Fruit fly (Drosophila melanogaster) whole organism, embryonic: ENCODE results near the gene pr.

Source experiments
- Abd-B ChIP-seq: fragments of 200-800 bp; sonication (Bioruptor generic); optimal IDR thresholded peaks from 2 replicates; lab custom pipeline; 2018; ENCODE audit warnings: missing biosample characterization, mild to moderate bottlenecking, missing genetic modification characterization, moderate library complexity
- Atf3 ChIP-seq: fragments of 200-800 bp; sonication (Bioruptor generic); optimal IDR thresholded peaks from 3 replicates; lab custom pipeline; 2016; ENCODE audit warnings: missing biosample characterization, missing genetic modification characterization
- Blimp-1 ChIP-seq: fragments of 200-800 bp; sonication (Bioruptor generic); optimal IDR thresholded peaks from 3 replicates; lab custom pipeline; 2018; ENCODE audit warnings: missing biosample characterization, missing genetic modification characterization, mild to moderate bottlenecking, moderate library complexity, missing genetic modification reagents
- CG10147 ChIP-seq: fragments of 200-800 bp; sonication (Bioruptor generic); optimal IDR thresholded peaks from 2 replicates; lab custom pipeline; 2019; ENCODE audit warnings: missing biosample characterization, mild to moderate bottlenecking, missing genetic modification characterization, moderate library complexity
- CG10321 ChIP-seq: fragments of 200-800 bp; sonication (Bioruptor generic); IDR thresholded peaks from 2 replicates; pipeline ENCODE4 v1.3.6; 2022; ENCODE audit warnings: missing biosample characterization, missing genetic modification characterization
- CG10543 ChIP-seq: fragments of 200-800 bp; sonication (Bioruptor generic); optimal IDR thresholded peaks from 3 replicates; lab custom pipeline; 2017; ENCODE audit warnings: missing biosample characterization, mild to moderate bottlenecking, missing genetic modification characterization, moderate library complexity
- CG10979 ChIP-seq: fragments of 200-800 bp; sonication (Bioruptor generic); optimal IDR thresholded peaks from 2 replicates; lab custom pipeline; 2018; ENCODE audit warnings: missing biosample characterization, mild to moderate bottlenecking, missing genetic modification characterization, moderate library complexity
- CG1529 ChIP-seq: fragments of 200-800 bp; sonication (Bioruptor generic); optimal IDR thresholded peaks from 3 replicates; lab custom pipeline; 2018; ENCODE audit warnings: missing biosample characterization, missing genetic modification characterization
- CG16779 ChIP-seq: fragments of 200-800 bp; sonication (Bioruptor generic); IDR thresholded peaks from 2 replicates; pipeline ENCODE4 v1.3.6; 2022; ENCODE audit warnings: missing biosample characterization, missing genetic modification characterization
- CG31388 ChIP-seq: fragments of 200-800 bp; sonication (Bioruptor generic); optimal IDR thresholded peaks from 2 replicates; lab custom pipeline; 2016; ENCODE audit warnings: missing biosample characterization, missing genetic modification characterization
- CG33213 ChIP-seq: fragments of 200-800 bp; sonication (Bioruptor generic); optimal IDR thresholded peaks from 3 replicates; lab custom pipeline; 2016; ENCODE audit warnings: missing biosample characterization, missing genetic modification characterization
- CG4282 ChIP-seq: fragments of 200-800 bp; sonication (Bioruptor generic); optimal IDR thresholded peaks from 2 replicates; lab custom pipeline; 2016; ENCODE audit warnings: missing biosample characterization, missing genetic modification characterization
- CG4820 ChIP-seq: fragments of 200-800 bp; sonication (Bioruptor generic); optimal IDR thresholded peaks from 3 replicates; lab custom pipeline; 2016; ENCODE audit warnings: missing biosample characterization, missing genetic modification characterization
- CG7271 ChIP-seq: fragments of 200-800 bp; sonication (Bioruptor generic); optimal IDR thresholded peaks from 2 replicates; lab custom pipeline; 2018; ENCODE audit warnings: missing biosample characterization, mild to moderate bottlenecking, missing genetic modification characterization, moderate library complexity
- CG8478 ChIP-seq: fragments of >200 bp; optimal IDR thresholded peaks from 2 replicates; lab custom pipeline; 2018
- CG8924 ChIP-seq: fragments of 200-800 bp; optimal IDR thresholded peaks from 3 replicates; lab custom pipeline; 2019; ENCODE audit warnings: missing biosample characterization, mild to moderate bottlenecking, missing genetic modification characterization, moderate library complexity
- CG9437 ChIP-seq: fragments of 200-800 bp; sonication (Bioruptor generic); optimal IDR thresholded peaks from 2 replicates; lab custom pipeline; 2018; ENCODE audit warnings: missing biosample characterization, mild to moderate bottlenecking, missing genetic modification characterization
- Chrac-16 ChIP-seq: fragments of 200-800 bp; sonication (Bioruptor generic); optimal IDR thresholded peaks from 3 replicates; lab custom pipeline; 2016; ENCODE audit warnings: missing biosample characterization, missing genetic modification characterization
- Drgx ChIP-seq: fragments of 200-800 bp; sonication (Bioruptor generic); IDR thresholded peaks from 2 replicates; pipeline ENCODE4 v1.3.6; 2022; ENCODE audit warnings: missing biosample characterization, missing genetic modification characterization
- Ets65A ChIP-seq: fragments of 200-800 bp; sonication (Bioruptor generic); peaks from one replicate; lab custom pipeline; 2016; ENCODE audit warnings: missing biosample characterization, missing genetic modification characterization
- Gug ChIP-seq: fragments of 200-800 bp; sonication (Bioruptor generic); IDR thresholded peaks from 4 replicates; pipeline ENCODE4 v1.3.6; 2022; ENCODE audit warnings: missing biosample characterization, missing genetic modification characterization
- HmgZ ChIP-seq: fragments of 200-800 bp; sonication (Bioruptor generic); optimal IDR thresholded peaks from 2 replicates; lab custom pipeline; 2018; ENCODE audit warnings: missing biosample characterization, mild to moderate bottlenecking, missing genetic modification characterization
- Jarid2 ChIP-seq: fragments of 200-800 bp; sonication (Bioruptor generic); optimal IDR thresholded peaks from 3 replicates; lab custom pipeline; 2017; ENCODE audit warnings: mild to moderate bottlenecking, missing biosample characterization, missing genetic modification reagents, missing genetic modification characterization
- MBD-R2 ChIP-seq: fragments of 200-800 bp; sonication (Bioruptor generic); IDR thresholded peaks from 2 replicates; pipeline ENCODE4 v1.3.6; 2022; ENCODE audit warnings: missing biosample characterization, missing genetic modification characterization
- Mad ChIP-seq: fragments of 200-800 bp; sonication (Bioruptor generic); optimal IDR thresholded peaks from 2 replicates; lab custom pipeline; 2016; ENCODE audit warnings: missing biosample characterization, missing genetic modification characterization
- NC2α ChIP-seq: fragments of 200-800 bp; sonication (Bioruptor generic); optimal IDR thresholded peaks from 2 replicates; lab custom pipeline; 2016; ENCODE audit warnings: missing biosample characterization, missing genetic modification characterization
- Taf1 ChIP-seq: fragments of 200-800 bp; sonication (Bioruptor generic); IDR thresholded peaks from 2 replicates; pipeline ENCODE4 v1.3.6; 2022; ENCODE audit warnings: missing biosample characterization, missing genetic modification characterization
- al ChIP-seq: fragments of 200-800 bp; sonication (Bioruptor generic); IDR thresholded peaks from 2 replicates; pipeline ENCODE4 v1.3.6; 2022; ENCODE audit warnings: missing biosample characterization, missing genetic modification characterization
- ara ChIP-seq: fragments of 200-800 bp; sonication (Bioruptor generic); IDR thresholded peaks from 2 replicates; pipeline ENCODE4 v1.3.6; 2022; ENCODE audit warnings: missing biosample characterization, missing genetic modification characterization
- ase ChIP-seq: fragments of 200-800 bp; sonication (Bioruptor generic); IDR thresholded peaks from 3 replicates; pipeline ENCODE4 v1.3.6; 2022; ENCODE audit warnings: missing biosample characterization, missing genetic modification characterization
- az2 ChIP-seq: fragments of 200-800 bp; sonication (Bioruptor generic); optimal IDR thresholded peaks from 3 replicates; lab custom pipeline; 2016; ENCODE audit warnings: missing biosample characterization, missing genetic modification characterization
- chif ChIP-seq, 2 experiments: fragments of 200-800 bp; sonication (Bioruptor generic); optimal IDR thresholded peaks; 3 replicates each; lab custom pipeline; 2016; ENCODE audit warnings: missing biosample characterization in 2 of 2, missing genetic modification characterization in 2 of 2
- chinmo ChIP-seq: fragments of 200-800 bp; sonication (Bioruptor generic); IDR thresholded peaks from 4 replicates; pipeline ENCODE4 v1.3.6; 2022; ENCODE audit warnings: missing biosample characterization, missing genetic modification characterization; ENCODE audit not compliant: partially characterized antibody
- crp ChIP-seq, 2 experiments: fragments of 200-800 bp; sonication (Bioruptor generic); optimal IDR thresholded peaks; 2 replicates in 1 of 2; 3 replicates in 1 of 2; lab custom pipeline; 2017; ENCODE audit warnings: missing biosample characterization in 2 of 2, missing genetic modification characterization in 2 of 2, mild to moderate bottlenecking in 1 of 2, moderate library complexity in 1 of 2
- en ChIP-seq: fragments of 200-800 bp; sonication (Bioruptor generic); optimal IDR thresholded peaks from 2 replicates; lab custom pipeline; 2016; ENCODE audit warnings: missing biosample characterization, missing genetic modification characterization
- fu2 ChIP-seq: fragments of 200-800 bp; sonication (Bioruptor generic); optimal IDR thresholded peaks from 2 replicates; lab custom pipeline; 2016; ENCODE audit warnings: missing biosample characterization, missing genetic modification characterization
- gfzf ChIP-seq: fragments of 200-800 bp; sonication (Bioruptor generic); optimal IDR thresholded peaks from 2 replicates; lab custom pipeline; 2016; ENCODE audit warnings: missing biosample characterization, mild to moderate bottlenecking, missing genetic modification characterization, moderate library complexity
- insv ChIP-seq, 2 experiments: fragments of 200-800 bp; sonication (Bioruptor generic); optimal IDR thresholded peaks; 3 replicates each; lab custom pipeline; 2016 to 2018; ENCODE audit warnings: missing biosample characterization in 2 of 2, missing genetic modification characterization in 2 of 2
- lilli ChIP-seq: fragments of 200-800 bp; sonication (Bioruptor generic); optimal IDR thresholded peaks from 3 replicates; lab custom pipeline; 2016; ENCODE audit warnings: missing biosample characterization, missing genetic modification characterization
- lov ChIP-seq, 2 experiments: fragments of 200-800 bp in 1 of 2; fragments of >200 bp in 1 of 2; sonication (Bioruptor generic) in 1 of 2; IDR thresholded peaks in 1 of 2; optimal IDR thresholded peaks in 1 of 2; 2 replicates in 1 of 2; 3 replicates in 1 of 2; pipeline versions ENCODE4 v1.3.6 to Lab custom; 2017 to 2022; ENCODE audit warnings: missing biosample characterization in 1 of 2, missing genetic modification characterization in 1 of 2
- nau ChIP-seq: fragments of 200-800 bp; sonication (Bioruptor generic); optimal IDR thresholded peaks from 3 replicates; lab custom pipeline; 2017; ENCODE audit warnings: missing biosample characterization, mild to moderate bottlenecking, missing genetic modification characterization, missing genetic modification reagents
- onecut ChIP-seq: fragments of 200-800 bp; sonication (Bioruptor generic); IDR thresholded peaks from 2 replicates; pipeline ENCODE4 v1.3.6; 2022; ENCODE audit warnings: missing biosample characterization, missing genetic modification characterization
- org-1 ChIP-seq: fragments of 200-800 bp; sonication (Bioruptor generic); optimal IDR thresholded peaks from 2 replicates; lab custom pipeline; 2017; ENCODE audit warnings: missing biosample characterization, missing genetic modification characterization
- pita ChIP-seq: fragments of 200-800 bp; sonication (Bioruptor generic); optimal IDR thresholded peaks from 2 replicates; lab custom pipeline; 2017; ENCODE audit warnings: missing biosample characterization, mild to moderate bottlenecking, missing genetic modification characterization
- row ChIP-seq: fragments of 200-800 bp; sonication (Bioruptor generic); IDR thresholded peaks from 3 replicates; pipeline ENCODE4 v1.3.6; 2022; ENCODE audit warnings: missing biosample characterization, missing genetic modification characterization
- scrt ChIP-seq: fragments of 200-800 bp; sonication (Bioruptor generic); optimal IDR thresholded peaks from 2 replicates; lab custom pipeline; 2018; ENCODE audit warnings: missing biosample characterization, mild to moderate bottlenecking, missing genetic modification characterization, moderate library complexity
- sens ChIP-seq: fragments of 200-800 bp; sonication (Bioruptor generic); peaks from one replicate; lab custom pipeline; 2016; ENCODE audit warnings: missing biosample characterization, missing genetic modification characterization
- shn ChIP-seq: fragments of 200-800 bp; sonication (Bioruptor generic); optimal IDR thresholded peaks from 3 replicates; lab custom pipeline; 2016; ENCODE audit warnings: missing biosample characterization, missing genetic modification characterization
- trem ChIP-seq: fragments of 200-800 bp; optimal IDR thresholded peaks from 3 replicates; lab custom pipeline; 2019; ENCODE audit warnings: missing biosample characterization, mild to moderate bottlenecking, missing genetic modification characterization, moderate library complexity
- trh ChIP-seq: fragments of 200-800 bp; sonication (Bioruptor generic); optimal IDR thresholded peaks from 2 replicates; lab custom pipeline; 2016; ENCODE audit warnings: missing biosample characterization, missing genetic modification characterization
- usp ChIP-seq: fragments of >200 bp; optimal IDR thresholded peaks from 2 replicates; lab custom pipeline; 2017; ENCODE audit warnings: missing biosample characterization, missing genetic modification characterization

Gene pr

DNA sequence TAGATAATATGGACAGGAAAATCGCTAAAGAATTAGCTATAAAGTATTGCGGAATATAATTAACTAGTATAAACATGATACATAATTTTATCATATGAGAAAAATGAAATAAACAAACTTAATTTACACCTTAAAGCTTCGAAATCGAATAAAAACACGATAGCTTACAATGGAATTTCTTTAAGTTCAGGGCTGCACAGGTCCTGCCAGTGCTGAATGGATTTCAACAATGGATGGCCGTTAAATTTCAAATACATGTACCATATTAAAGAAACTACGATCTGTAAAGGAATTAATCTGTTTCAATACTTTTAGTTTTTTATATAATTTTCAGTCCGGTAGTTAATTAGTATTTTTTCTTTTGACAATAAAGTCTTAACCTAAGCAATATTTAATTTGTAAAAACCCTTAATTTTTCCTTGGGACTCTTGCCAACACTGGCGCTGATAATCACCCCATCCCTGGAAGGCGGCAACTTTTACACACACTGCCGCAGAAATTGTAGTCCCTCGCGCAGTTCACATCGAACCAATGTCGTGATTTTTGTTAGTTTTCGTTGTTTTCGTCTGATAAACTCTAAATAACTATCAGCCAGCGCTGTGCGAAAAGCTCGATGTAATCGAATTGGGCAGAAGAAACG is 14.1 kb downstream of the pr start, which contains the start of the genes barr and lok (continued):
- TF ChIP-seq Ets65A = peak; percentile 97
- TF ChIP-seq Drgx (GFP tag; lab: Robert Waterston, UW) = no peak
- TF ChIP-seq Mad (GFP tag; lab: Kevin White, UChicago) = peak; percentile 37
- TF ChIP-seq pita (GFP tag; lab: Kevin White, UChicago) = no peak
- peak; percentile 56 for TF ChIP-seq Chrac-16 (GFP tag; lab: Kevin White, UChicago)
- peak; percentile 34 for TF ChIP-seq MBD-R2 (GFP tag; lab: Robert Waterston, UW)
- no peak for TF ChIP-seq insv (GFP tag; optimal IDR thresholded peaks at IDR 0.05; lab: Kevin White, UChicago)
- peak; percentile 10 to 65 for TF ChIP-seq chif (GFP tag; optimal IDR thresholded peaks at IDR 0.05; lab: Kevin White, UChicago)
- no peak for TF ChIP-seq chinmo (GFP tag; lab: Robert Waterston, UW)
- no peak for TF ChIP-seq CG8478
- TF ChIP-seq CG7271 (tag; lab: Kevin White, UChicago) = no peak
- peak; percentile 9 for TF ChIP-seq en
- TF ChIP-seq al (GFP tag; lab: Robert Waterston, UW) = 0 out of 2 replicates have a peak, but pooled peaks have one; percentile 11
- TF ChIP-seq trem (tag; lab: Kevin White, UChicago) = peak; percentile 19
- no peak for TF ChIP-seq CG16779
- TF ChIP-seq scrt = no peak
- peak; percentile 59 for TF ChIP-seq az2 (GFP tag; lab: Kevin White, UChicago)
- peak; percentile 62 for TF ChIP-seq CG10543 (GFP tag; lab: Kevin White, UChicago)
- peak; percentile 88 for TF ChIP-seq sens (GFP tag; lab: Kevin White, UChicago)
- TF ChIP-seq lilli (GFP tag; lab: Kevin White, UChicago) = peak; percentile 60
- TF ChIP-seq onecut (GFP tag; lab: Robert Waterston, UW) = no peak
- TF ChIP-seq CG8924 (tag; lab: Kevin White, UChicago) = peak; percentile 70
- TF ChIP-seq usp (GFP tag; lab: Kevin White, UChicago) = no peak
- TF ChIP-seq nau (GFP tag; lab: Kevin White, UChicago) = no peak
- TF ChIP-seq ara (GFP tag; lab: Robert Waterston, UW) = no peak
- peak; percentile 44 for TF ChIP-seq Atf3 (GFP tag; lab: Kevin White, UChicago)
- TF ChIP-seq NC2α (GFP tag; lab: Kevin White, UChicago) = no peak
- no peak for TF ChIP-seq Taf1 (GFP tag; lab: Robert Waterston, UW)
- peak; percentile 45 for TF ChIP-seq fu2 (GFP tag; lab: Kevin White, UChicago)
- peak; percentile 17 for TF ChIP-seq CG10979 (tag; lab: Kevin White, UChicago)
- peak; percentile 71 for TF ChIP-seq Abd-B
- peak; percentile 52 for TF ChIP-seq CG4820 (GFP tag; lab: Kevin White, UChicago)
- TF ChIP-seq CG4282 (GFP tag; lab: Kevin White, UChicago) = no peak
- TF ChIP-seq Jarid2 (GFP tag; lab: Kevin White, UChicago) = no peak
- no peak for TF ChIP-seq trh (GFP tag; lab: Kevin White, UChicago)
- peak; percentile 59 for TF ChIP-seq shn (GFP tag; lab: Kevin White, UChicago)
- TF ChIP-seq CG31388 (GFP tag; lab: Kevin White, UChicago) = peak; percentile 12
- peak; percentile 10 for TF ChIP-seq CG33213 (GFP tag; lab: Kevin White, UChicago)
- peak; percentile 61 for TF ChIP-seq CG9437 (GFP tag; lab: Kevin White, UChicago)
- no peak for TF ChIP-seq Blimp-1 (GFP tag; lab: Kevin White, UChicago)
- TF ChIP-seq gfzf (GFP tag; lab: Kevin White, UChicago) = peak; percentile 21
- no peak for TF ChIP-seq org-1
- TF ChIP-seq CG10147 = peak; percentile 53
- TF ChIP-seq crp (GFP tag; optimal IDR thresholded peaks at IDR 0.05; lab: Kevin White, UChicago) = peak in 1 of 2 experiments; percentile 9
- no peak for TF ChIP-seq HmgZ (tag; lab: Kevin White, UChicago)
- peak; percentile 25; the same call in 1 of the 4 replicates for TF ChIP-seq Gug (GFP tag; lab: Robert Waterston, UW)
- peak; percentile 83 for TF ChIP-seq row (GFP tag; lab: Robert Waterston, UW)
- TF ChIP-seq CG1529 = no peak
- TF ChIP-seq lov (optimal IDR thresholded peaks at IDR 0.05; lab: Kevin White, UChicago) = no peak
- TF ChIP-seq lov (GFP tag; IDR thresholded peaks at IDR 0.05; lab: Robert Waterston, UW) = no peak
- TF ChIP-seq CG10321 (GFP tag; lab: Robert Waterston, UW) = no peak
- TF ChIP-seq ase (GFP tag; lab: Robert Waterston, UW) = no peak
